Fruit fly (Drosophila melanogaster) whole organism, adult: ENCODE measurements around the gene PK2-R2.

Source experiments
- CG11617 ChIP-seq: fragments of 200-800 bp; sonication (Bioruptor generic); optimal IDR thresholded peaks from 2 replicates; lab custom pipeline; 2017; ENCODE audit warnings: mild to moderate bottlenecking, missing biosample characterization, missing genetic modification reagents, missing genetic modification characterization
- CG1620 ChIP-seq: fragments of 200-800 bp; sonication (Bioruptor generic); optimal IDR thresholded peaks from 2 replicates; lab custom pipeline; 2016; ENCODE audit warnings: missing biosample characterization, missing genetic modification characterization
- CG5204 ChIP-seq: fragments of 200-800 bp; sonication (Bioruptor generic); optimal IDR thresholded peaks from 2 replicates; lab custom pipeline; 2016; ENCODE audit warnings: missing biosample characterization, missing genetic modification characterization
- CG7101 ChIP-seq: fragments of 200-800 bp; sonication (Bioruptor generic); optimal IDR thresholded peaks from 2 replicates; lab custom pipeline; 2018; ENCODE audit warnings: missing biosample characterization, mild to moderate bottlenecking, missing genetic modification characterization, moderate library complexity
- Hr96 ChIP-seq: fragments of 200-800 bp; sonication (Bioruptor generic); optimal IDR thresholded peaks from 2 replicates; lab custom pipeline; 2016; ENCODE audit warnings: missing biosample characterization, missing genetic modification characterization
- cic ChIP-seq: fragments of 200-800 bp; sonication (Bioruptor generic); optimal IDR thresholded peaks from 2 replicates; lab custom pipeline; 2017; ENCODE audit warnings: missing biosample characterization, mild to moderate bottlenecking, missing genetic modification characterization, moderate library complexity
- kay ChIP-seq: fragments of 200-800 bp; sonication (Bioruptor generic); peaks from one replicate; lab custom pipeline; 2016; ENCODE audit warnings: missing biosample characterization, missing genetic modification characterization, borderline replicate concordance
- ovo ChIP-seq: fragments of 200-800 bp; sonication (Bioruptor generic); optimal IDR thresholded peaks from 2 replicates; lab custom pipeline; 2016; ENCODE audit warnings: missing biosample characterization, missing genetic modification characterization
- pad ChIP-seq: fragments of 200-800 bp; sonication (Bioruptor generic); optimal IDR thresholded peaks from 3 replicates; lab custom pipeline; 2017; ENCODE audit warnings: missing biosample characterization, missing genetic modification characterization, mild to moderate bottlenecking, moderate library complexity, missing genetic modification reagents
- toe ChIP-seq: fragments of 200-800 bp; sonication (Bioruptor generic); optimal IDR thresholded peaks from 2 replicates; lab custom pipeline; 2016; ENCODE audit warnings: missing biosample characterization, missing genetic modification characterization

DNA sequence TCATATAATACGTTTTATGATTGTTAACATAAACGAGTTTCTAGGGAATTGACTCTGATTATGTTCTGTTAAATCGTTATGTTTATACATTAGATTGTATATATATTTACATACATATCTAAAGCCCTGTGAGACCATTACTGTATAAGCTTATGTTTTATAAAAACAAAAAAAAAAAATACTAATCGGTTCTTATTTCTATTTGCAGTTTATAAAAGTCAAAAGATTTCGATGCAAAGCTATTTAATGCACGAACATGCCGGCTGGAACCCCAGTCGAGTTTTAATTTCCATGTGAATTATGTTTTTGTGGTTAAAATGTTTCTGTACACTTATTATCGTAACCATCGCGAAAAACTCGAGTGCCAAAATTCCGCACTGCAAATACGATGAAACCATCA lies 19.4 kb upstream of the PK2-R2 start, which contains the start of gene mthl12:
- TF ChIP-seq pad (no peak), CG1620 (GFP tag; lab: Kevin White, UChicago) (no peak), cic (GFP tag; lab: Kevin White, UChicago) (no peak), ovo (GFP tag; lab: Kevin White, UChicago) (no peak), toe (GFP tag; lab: Kevin White, UChicago) (no peak), kay (GFP tag; lab: Kevin White, UChicago) (no peak), CG7101 (tag; lab: Kevin White, UChicago) (no peak), CG5204 (GFP tag; lab: Kevin White, UChicago) (no peak), CG11617 (GFP tag; lab: Kevin White, UChicago) (no peak), Hr96 (GFP tag; lab: Kevin White, UChicago) (no peak)
